Worm (Caenorhabditis elegans): ENCODE measurements around the gene hyl-2.

Gene hyl-2

ce11 chrX:4647104-4647503, 52.2 kb downstream of the hyl-2 start, which contains the start of gene C46C11.4:
Gene C46C11.4, minus strand, starts transcription at chrX:4647204.
- no peak for TF ChIP-seq blmp-1 (tag; optimal IDR thresholded peaks at IDR 0.05)
- TF ChIP-seq nhr-2 (tag; optimal IDR thresholded peaks at IDR 0.05) = peak; percentile 8
